Worm (Caenorhabditis elegans) whole organism, L2 larva: Measurements from ENCODE around the gene clec-161.

Source experiments
- C34F6.9 ChIP-seq: fragments of 150-350 bp; optimal IDR thresholded peaks from 2 replicates; lab custom pipeline; 2014; ENCODE audit warnings: missing biosample characterization, missing genetic modification characterization
- R02D3.7 ChIP-seq: fragments of 150-350 bp; optimal IDR thresholded peaks from 2 replicates; lab custom pipeline; 2014; ENCODE audit warnings: missing biosample characterization, missing genetic modification characterization
- Y55F3AM.14 ChIP-seq: fragments of 200-800 bp; sonication (Bioruptor generic); optimal IDR thresholded peaks from 2 replicates; lab custom pipeline; 2018; ENCODE audit warnings: mild to moderate bottlenecking, missing genetic modification characterization, missing compliant biosample characterization
- ZK546.5 ChIP-seq: sonication (generic microtip); optimal IDR thresholded peaks from 2 replicates; lab custom pipeline; 2017; ENCODE audit warnings: missing biosample characterization, missing genetic modification characterization
- aly-2 ChIP-seq: fragments of 150-350 bp; optimal IDR thresholded peaks from 2 replicates; lab custom pipeline; 2014; ENCODE audit warnings: missing biosample characterization, missing genetic modification characterization
- blmp-1 ChIP-seq: sonication (generic microtip); optimal IDR thresholded peaks from 2 replicates; lab custom pipeline; 2017; ENCODE audit warnings: missing genetic modification characterization, mild to moderate bottlenecking, missing compliant biosample characterization, antibody characterized with exemption, moderate library complexity; ENCODE audit not compliant: insufficient read depth
- ceh-16 ChIP-seq: fragments of 150-350 bp; optimal IDR thresholded peaks from 2 replicates; lab custom pipeline; 2014; ENCODE audit warnings: missing biosample characterization, missing genetic modification characterization
- ceh-82 ChIP-seq: fragments of 150-350 bp; optimal IDR thresholded peaks from 2 replicates; lab custom pipeline; 2014; ENCODE audit warnings: missing biosample characterization, missing genetic modification characterization
- dmd-4 ChIP-seq: sonication (generic microtip); optimal IDR thresholded peaks from 2 replicates; lab custom pipeline; 2017; ENCODE audit warnings: missing biosample characterization, missing genetic modification characterization
- egl-27 ChIP-seq: sonication (generic microtip); optimal IDR thresholded peaks from 3 replicates; lab custom pipeline; 2017; ENCODE audit warnings: missing biosample characterization, missing genetic modification reagents, missing genetic modification characterization
- elt-1 ChIP-seq: fragments of 150-350 bp; optimal IDR thresholded peaks from 2 replicates; lab custom pipeline; 2014; ENCODE audit warnings: missing biosample characterization, missing genetic modification characterization
- elt-3 ChIP-seq: sonication (generic microtip); optimal IDR thresholded peaks from 2 replicates; lab custom pipeline; 2017; ENCODE audit warnings: missing biosample characterization, missing genetic modification characterization
- fos-1 ChIP-seq: fragments of 150-350 bp; optimal IDR thresholded peaks from 2 replicates; lab custom pipeline; 2014; ENCODE audit warnings: missing biosample characterization, missing genetic modification characterization
- gmeb-1 ChIP-seq: fragments of 150-350 bp; optimal IDR thresholded peaks from 2 replicates; lab custom pipeline; 2014; ENCODE audit warnings: missing biosample characterization, missing genetic modification characterization
- lin-11 ChIP-seq: fragments of 150-350 bp; sonication (generic microtip); optimal IDR thresholded peaks from 2 replicates; lab custom pipeline; 2014; ENCODE audit warnings: missing biosample characterization, missing genetic modification characterization, inconsistent platforms, mixed read lengths
- lin-39 ChIP-seq: fragments of 150-350 bp; optimal IDR thresholded peaks from 2 replicates; lab custom pipeline; 2014; ENCODE audit warnings: missing biosample characterization, missing genetic modification reagents, missing genetic modification characterization
- lsy-2 ChIP-seq, 2 experiments: fragments of 150-350 bp in 1 of 2; sonication (generic microtip) in 1 of 2; optimal IDR thresholded peaks; 2 replicates each; lab custom pipeline; 2014 to 2017; ENCODE audit warnings: missing biosample characterization in 2 of 2, missing genetic modification characterization in 2 of 2
- mab-5 ChIP-seq: fragments of 150-350 bp; optimal IDR thresholded peaks from 2 replicates; lab custom pipeline; 2014; ENCODE audit warnings: missing biosample characterization, missing genetic modification characterization
- mdl-1 ChIP-seq, 2 experiments: fragments of 150-350 bp in 1 of 2; sonication (generic microtip) in 1 of 2; optimal IDR thresholded peaks; 2 replicates each; lab custom pipeline; 2017; ENCODE audit warnings: missing biosample characterization in 2 of 2, missing genetic modification characterization in 2 of 2
- nhr-10 ChIP-seq: sonication (generic microtip); optimal IDR thresholded peaks from 2 replicates; lab custom pipeline; 2017; ENCODE audit warnings: missing biosample characterization, missing genetic modification characterization
- nhr-11 ChIP-seq: fragments of 150-350 bp; optimal IDR thresholded peaks from 2 replicates; lab custom pipeline; 2014; ENCODE audit warnings: missing biosample characterization, missing genetic modification characterization
- nhr-12 ChIP-seq: fragments of 150-350 bp; optimal IDR thresholded peaks from 2 replicates; lab custom pipeline; 2014; ENCODE audit warnings: missing biosample characterization, missing genetic modification characterization
- nhr-129 ChIP-seq: fragments of 150-350 bp; optimal IDR thresholded peaks from 2 replicates; lab custom pipeline; 2014; ENCODE audit warnings: missing biosample characterization, missing genetic modification characterization
- nhr-21 ChIP-seq: fragments of 150-350 bp; optimal IDR thresholded peaks from 2 replicates; lab custom pipeline; 2014; ENCODE audit warnings: missing biosample characterization, missing genetic modification characterization
- nhr-23 ChIP-seq: fragments of 150-350 bp; optimal IDR thresholded peaks from 2 replicates; lab custom pipeline; 2014; ENCODE audit warnings: missing biosample characterization, missing genetic modification reagents, missing genetic modification characterization
- nhr-237 ChIP-seq: fragments of 150-350 bp; optimal IDR thresholded peaks from 2 replicates; lab custom pipeline; 2014; ENCODE audit warnings: missing biosample characterization, missing genetic modification characterization
- nhr-25 ChIP-seq: fragments of 150-350 bp; sonication (generic microtip); optimal IDR thresholded peaks from 3 replicates; lab custom pipeline; 2014; ENCODE audit warnings: missing biosample characterization, missing genetic modification characterization
- nhr-77 ChIP-seq: fragments of 150-350 bp; optimal IDR thresholded peaks from 2 replicates; lab custom pipeline; 2014; ENCODE audit warnings: missing biosample characterization, missing genetic modification characterization
- peb-1 ChIP-seq: fragments of 150-350 bp; optimal IDR thresholded peaks from 2 replicates; lab custom pipeline; 2014; ENCODE audit warnings: missing biosample characterization, missing genetic modification characterization
- skn-1 ChIP-seq: sonication (generic microtip); optimal IDR thresholded peaks from 2 replicates; lab custom pipeline; 2017; ENCODE audit warnings: missing biosample characterization, missing genetic modification characterization
- sma-3 ChIP-seq: sonication (generic microtip); optimal IDR thresholded peaks from 2 replicates; lab custom pipeline; 2016; ENCODE audit warnings: missing genetic modification reagents, missing genetic modification characterization, missing compliant biosample characterization
- sma-9 ChIP-seq, 2 experiments: fragments of 150-350 bp in 1 of 2; sonication (generic microtip) in 1 of 2; optimal IDR thresholded peaks; 2 replicates each; lab custom pipeline; 2014 to 2016; ENCODE audit warnings: missing genetic modification characterization in 2 of 2, mild to moderate bottlenecking in 1 of 2, missing biosample characterization in 1 of 2, missing compliant biosample characterization in 1 of 2, missing genetic modification reagents in 1 of 2, moderate library complexity in 1 of 2
- unc-62 ChIP-seq: fragments of 150-350 bp; optimal IDR thresholded peaks from 2 replicates; lab custom pipeline; 2014; ENCODE audit warnings: missing biosample characterization, missing genetic modification reagents, missing genetic modification characterization
- zag-1 ChIP-seq: fragments of 150-350 bp; optimal IDR thresholded peaks from 2 replicates; lab custom pipeline; 2014; ENCODE audit warnings: missing biosample characterization, missing genetic modification characterization
- ztf-11 ChIP-seq: sonication (generic microtip); optimal IDR thresholded peaks from 2 replicates; lab custom pipeline; 2017; ENCODE audit warnings: missing biosample characterization, missing genetic modification characterization

The clec-161 gene

ce11 chrIII:9568451-9568850 is 40.1 kb downstream of the clec-161 start, which contains the start of gene C48B4.13:
TSS of gene C48B4.13 (plus strand) at chrIII:9568751.
- TF ChIP-seq ZK546.5 (tag; lab: Kevin White, UChicago) (no peak), mab-5 (tag; lab: Kevin White, UChicago) (no peak), skn-1 (no peak), Y55F3AM.14 (GFP tag; lab: Kevin White, UChicago) (no peak), blmp-1 (tag; lab: Kevin White, UChicago) (no peak)
- TF ChIP-seq, all 48 proteins: peak for 0

ce11 chrIII:9565973-9566372 is 42.6 kb downstream of the clec-161 start, which contains the start of gene C48B4.11:
TSS of gene C48B4.11 (minus strand) at chrIII:9566115.
- TF ChIP-seq nhr-237 (tag; lab: Kevin White, UChicago) = no peak
- TF ChIP-seq sma-9 (GFP tag; optimal IDR thresholded peaks at IDR 0.05; lab: Kevin White, UChicago) = no peak
- TF ChIP-seq sma-9 (tag; optimal IDR thresholded peaks at IDR 0.05; lab: Kevin White, UChicago) = no peak
- no peak for TF ChIP-seq dmd-4
- TF ChIP-seq lsy-2 (tag; optimal IDR thresholded peaks at IDR 0.05; lab: Kevin White, UChicago) = no peak
- TF ChIP-seq Y55F3AM.14 (GFP tag; lab: Kevin White, UChicago) = no peak
- TF ChIP-seq unc-62 (GFP tag; lab: Kevin White, UChicago) = no peak
- TF ChIP-seq nhr-10 (tag; lab: Kevin White, UChicago) = no peak

- no peak for TF ChIP-seq nhr-11 (tag; lab: Kevin White, UChicago)
- no peak for TF ChIP-seq elt-1
- no peak for TF ChIP-seq nhr-23 (tag; lab: Kevin White, UChicago)
- TF ChIP-seq R02D3.7 (tag; lab: Kevin White, UChicago) = no peak
- no peak for TF ChIP-seq fos-1 (tag; lab: Kevin White, UChicago)
- no peak for TF ChIP-seq lsy-2 (tag; optimal IDR thresholded peaks at IDR 0.05; lab: Kevin White, UChicago)
- TF ChIP-seq lin-39 (tag; lab: Kevin White, UChicago) = no peak
- TF ChIP-seq egl-27 (tag; lab: Kevin White, UChicago) = no peak
- no peak for TF ChIP-seq nhr-21 (tag; lab: Kevin White, UChicago)
- TF ChIP-seq ceh-16 (tag; lab: Kevin White, UChicago) = no peak
- TF ChIP-seq lin-11 = no peak
- no peak for TF ChIP-seq Y55F3AM.14 (GFP tag; lab: Kevin White, UChicago)
- TF ChIP-seq dmd-4 = no peak
- no peak for TF ChIP-seq C34F6.9 (tag; lab: Kevin White, UChicago)
- TF ChIP-seq nhr-77 (tag; lab: Kevin White, UChicago) = no peak
- no peak for TF ChIP-seq gmeb-1
- no peak for TF ChIP-seq mdl-1 (tag; optimal IDR thresholded peaks at IDR 0.05; lab: Kevin White, UChicago)
- no peak for TF ChIP-seq aly-2 (tag; lab: Kevin White, UChicago)
- TF ChIP-seq peb-1 = no peak
Measured at ce11 chrIII:9564410-9564809, 44.1 kb downstream of the clec-161 start, which contains the start of gene C48B4.10. TSS of gene C48B4.10 (minus strand) at chrIII:9564510.

ce11 chrIII:9563235-9563634 is 45.3 kb downstream of the clec-161 start, which contains the start of gene C48B4.9:
TSS of gene C48B4.9 (minus strand) at chrIII:9563335.
- TF ChIP-seq blmp-1 (tag; lab: Kevin White, UChicago) = no peak
- no peak for TF ChIP-seq sma-3 (GFP tag; lab: Kevin White, UChicago)
- TF ChIP-seq egl-27 (tag; lab: Kevin White, UChicago) = no peak
- TF ChIP-seq nhr-12 (tag; lab: Kevin White, UChicago) = no peak
- TF ChIP-seq zag-1 (tag; lab: Kevin White, UChicago) = no peak
- no peak for TF ChIP-seq lin-11
- no peak for TF ChIP-seq ceh-82 (tag; lab: Kevin White, UChicago)
- TF ChIP-seq nhr-21 (tag; lab: Kevin White, UChicago) = no peak
- no peak for TF ChIP-seq gmeb-1
- no peak for TF ChIP-seq ztf-11 (tag; lab: Kevin White, UChicago)
- no peak for TF ChIP-seq C34F6.9 (tag; lab: Kevin White, UChicago)
- no peak for TF ChIP-seq elt-3
- no peak for TF ChIP-seq nhr-237 (tag; lab: Kevin White, UChicago)
- TF ChIP-seq dmd-4 = no peak

ce11 chrIII:9561158-9561557 is 47.4 kb downstream of the clec-161 start, which contains the start of gene C48B4.8:
TSS of gene C48B4.8 (minus strand) at chrIII:9561258.
- TF ChIP-seq peb-1 (no peak), blmp-1 (tag; lab: Kevin White, UChicago) (no peak), ceh-16 (tag; lab: Kevin White, UChicago) (no peak), C34F6.9 (tag; lab: Kevin White, UChicago) (no peak), ceh-82 (tag; lab: Kevin White, UChicago) (no peak), mab-5 (tag; lab: Kevin White, UChicago) (no peak), mdl-1 (tag; optimal IDR thresholded peaks at IDR 0.05; lab: Kevin White, UChicago) (no peak), nhr-25 (tag; lab: Kevin White, UChicago) (no peak), ZK546.5 (tag; lab: Kevin White, UChicago) (no peak), sma-9 (GFP tag; optimal IDR thresholded peaks at IDR 0.05; lab: Kevin White, UChicago) (no peak), sma-9 (tag; optimal IDR thresholded peaks at IDR 0.05; lab: Kevin White, UChicago) (no peak), nhr-129 (tag; lab: Kevin White, UChicago) (no peak), Y55F3AM.14 (GFP tag; lab: Kevin White, UChicago) (no peak)
